Fruit fly (Drosophila melanogaster): ENCODE data around the gene Mdh1.

Gene Mdh1

DNA sequence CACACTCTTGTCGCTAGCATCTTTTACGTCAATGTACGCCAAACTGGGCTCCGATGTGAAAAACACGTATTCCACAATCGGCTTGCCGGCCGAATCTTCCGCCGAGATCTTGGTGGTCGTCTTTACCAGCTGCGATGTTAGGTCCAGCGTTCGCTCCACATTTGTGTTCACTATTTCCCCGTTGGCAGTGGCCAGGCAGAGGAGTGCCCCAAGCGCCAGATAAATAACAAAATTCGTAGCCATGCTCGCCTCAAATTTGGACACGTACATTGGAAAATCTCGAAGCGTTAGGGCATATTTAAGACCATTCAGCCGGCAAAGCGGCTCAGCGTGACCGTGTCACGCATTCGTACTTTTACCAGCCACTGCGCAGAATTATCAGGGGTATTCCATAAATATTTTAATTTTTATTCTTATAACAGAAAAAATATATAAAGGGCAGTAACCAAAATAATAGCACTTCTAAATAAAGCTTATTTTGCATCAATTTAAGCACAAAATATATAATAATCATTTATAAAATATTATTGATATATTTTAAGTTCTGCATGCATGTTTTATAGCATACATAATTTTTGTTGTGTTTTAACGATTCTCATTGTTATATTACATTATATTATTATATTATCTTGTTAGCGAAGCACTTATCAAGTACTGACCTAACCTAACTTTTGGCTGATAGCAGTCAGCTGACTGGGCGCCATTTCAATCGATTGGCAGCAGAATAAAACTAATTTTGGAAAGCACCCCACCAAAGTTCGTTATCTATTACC is 20.5 kb downstream of the Mdh1 start, which contains the start of the genes CG33303 and dpr19 (continued):
- no peak for TF ChIP-seq CG9139 (GFP tag; optimal IDR thresholded peaks at IDR 0.05)
- no peak for TF ChIP-seq ss (GFP tag; optimal IDR thresholded peaks at IDR 0.05)
- no peak; the same call in 2 of the 3 replicates for TF ChIP-seq CG6163 (GFP tag; IDR thresholded peaks at IDR 0.05)
- no peak for TF ChIP-seq CG8632 (GFP tag; optimal IDR thresholded peaks at IDR 0.05)
- no peak for TF ChIP-seq CG16779 (tag; optimal IDR thresholded peaks at IDR 0.05)
- TF ChIP-seq Lpt (GFP tag; optimal IDR thresholded peaks at IDR 0.05), result no peak
- TF ChIP-seq Eip93F (GFP tag; optimal IDR thresholded peaks at IDR 0.05), result no peak
- no peak for TF ChIP-seq lz (GFP tag; optimal IDR thresholded peaks at IDR 0.05)
- TF ChIP-seq CG11294 (GFP tag; IDR thresholded peaks at IDR 0.05), result no peak
- TF ChIP-seq CG3032 (tag; optimal IDR thresholded peaks at IDR 0.05), result peak; percentile 65
- TF ChIP-seq Eip75B (GFP tag; optimal IDR thresholded peaks at IDR 0.05), result no peak
- TF ChIP-seq fd59A (GFP tag; optimal IDR thresholded peaks at IDR 0.05), result no peak
- peak; percentile 46 for TF ChIP-seq CG10631 (GFP tag; optimal IDR thresholded peaks at IDR 0.05)
- no peak for TF ChIP-seq fkh (GFP tag; optimal IDR thresholded peaks at IDR 0.05)
- TF ChIP-seq net (GFP tag; optimal IDR thresholded peaks at IDR 0.05), result no peak
- no peak for TF ChIP-seq spab (GFP tag; optimal IDR thresholded peaks at IDR 0.05)
- no peak for TF ChIP-seq CG6276 (GFP tag; optimal IDR thresholded peaks at IDR 0.05)
- peak; percentile 43 for TF ChIP-seq CG6854 (GFP tag; optimal IDR thresholded peaks at IDR 0.05)
- TF ChIP-seq vri (GFP tag; optimal IDR thresholded peaks at IDR 0.05), result no peak
- peak; percentile 49 for TF ChIP-seq esn (GFP tag; optimal IDR thresholded peaks at IDR 0.05)
- peak; percentile 60 for TF ChIP-seq Ets96B (tag; optimal IDR thresholded peaks at IDR 0.05)
- peak; percentile 51 for TF ChIP-seq CG34406 (GFP tag; optimal IDR thresholded peaks at IDR 0.05)
- no peak for TF ChIP-seq CG3919 (GFP tag; optimal IDR thresholded peaks at IDR 0.05)
- TF ChIP-seq achi (GFP tag; optimal IDR thresholded peaks at IDR 0.05), result peak; percentile 8
- no peak for TF ChIP-seq dac (GFP tag; optimal IDR thresholded peaks at IDR 0.05)
- no peak for TF ChIP-seq OdsH (GFP tag; optimal IDR thresholded peaks at IDR 0.05)
- TF ChIP-seq CG6808 (GFP tag; optimal IDR thresholded peaks at IDR 0.05), result peak; percentile 24
- TF ChIP-seq Smox (GFP tag; optimal IDR thresholded peaks at IDR 0.05), result no peak
- TF ChIP-seq CG31627 (GFP tag; optimal IDR thresholded peaks at IDR 0.05), result no peak
- TF ChIP-seq dsx (GFP tag; optimal IDR thresholded peaks at IDR 0.05; ENCODE audit: poor library complexity, severe bottlenecking), result peak; percentile 36

DNA sequence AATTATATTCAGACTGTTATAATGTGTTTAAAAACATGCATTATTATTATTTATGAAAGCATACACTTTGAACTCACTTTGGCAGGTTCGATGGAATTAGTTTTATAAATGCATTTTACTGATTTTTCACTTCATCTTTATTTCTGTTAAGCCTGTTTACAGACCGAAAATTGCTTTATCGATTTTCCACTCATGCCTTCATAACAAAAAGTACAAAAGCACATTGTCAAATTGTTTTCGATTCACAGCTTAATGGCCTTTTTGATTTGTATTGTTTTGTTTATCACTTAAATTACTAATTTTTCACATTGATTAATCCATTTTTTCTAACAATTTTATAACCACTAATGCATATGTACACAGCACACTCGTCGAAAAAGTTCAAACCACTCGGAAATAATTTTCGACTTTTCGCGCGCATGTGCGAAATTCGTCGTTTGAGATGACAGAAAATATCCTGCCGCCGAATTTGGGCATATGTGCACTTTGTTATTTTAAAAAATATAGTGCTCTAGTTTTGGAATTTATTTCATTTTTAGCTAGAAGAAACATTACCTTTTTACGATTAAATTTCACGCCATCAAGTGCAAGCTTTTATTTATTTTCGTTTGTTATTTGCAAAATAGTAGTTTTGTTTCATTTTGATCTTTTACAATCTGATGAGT is 22.4 kb downstream of the Mdh1 start, which contains the start of gene rho-5:
Gene rho-5 (minus strand): TSS at position 296 of the 665 bp plus-strand sequence.
- no peak for TF ChIP-seq OdsH (GFP tag; optimal IDR thresholded peaks at IDR 0.05)
- TF ChIP-seq Hr4 (GFP tag; optimal IDR thresholded peaks at IDR 0.05), result peak; percentile 9
- TF ChIP-seq Lpt (GFP tag; optimal IDR thresholded peaks at IDR 0.05), result no peak
- TF ChIP-seq esn (GFP tag; optimal IDR thresholded peaks at IDR 0.05), result no peak

DNA sequence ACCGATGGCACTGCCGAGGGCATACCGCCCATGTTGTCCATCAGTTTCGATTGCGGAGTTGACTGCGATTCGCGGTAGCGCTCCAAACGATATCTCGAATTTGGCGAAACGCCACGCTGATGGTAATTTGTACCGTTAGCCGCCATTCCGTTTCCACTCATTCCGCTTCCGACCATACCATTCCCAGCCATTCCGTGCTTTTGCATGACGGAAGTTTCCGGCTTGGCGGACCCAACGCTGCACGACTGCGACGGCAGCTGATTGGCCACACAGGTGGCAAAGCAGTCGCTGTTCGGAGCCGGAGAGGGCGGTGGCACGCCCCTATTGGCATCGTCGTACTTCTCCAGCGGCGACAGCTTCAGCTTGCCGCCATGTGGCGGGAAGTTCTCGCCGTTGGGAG is 23.8 kb downstream of the Mdh1 start:
- TF ChIP-seq Eip78C (GFP tag) (peak; percentile 8), ss (GFP tag; optimal IDR thresholded peaks at IDR 0.05) (no peak)

DNA sequence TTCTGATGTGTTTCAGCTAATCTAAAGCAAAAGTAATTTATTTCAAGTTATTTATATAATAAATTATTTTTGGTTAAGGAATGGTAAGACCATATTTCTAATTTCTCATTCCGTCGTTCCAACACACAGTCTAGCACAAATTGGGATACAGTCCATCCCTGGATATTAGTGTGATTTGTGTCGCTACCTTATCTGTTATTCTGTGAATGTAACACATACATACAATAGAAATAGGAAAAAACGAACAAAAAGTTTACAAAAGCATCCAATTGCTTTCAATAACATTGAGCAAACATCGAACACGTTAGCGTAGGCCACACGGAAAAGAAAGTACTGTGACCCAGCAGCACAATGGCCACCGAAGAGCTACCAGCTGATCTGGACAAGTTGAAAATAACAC is 29.6 kb downstream of the Mdh1 start, which contains the start of gene CG5056:
Gene CG5056 (plus strand): TSS at position 168 of the 400 bp plus-strand sequence.
- no peak for TF ChIP-seq ss (GFP tag; optimal IDR thresholded peaks at IDR 0.05)
- peak; percentile 55 for TF ChIP-seq CG8119 (GFP tag; IDR thresholded peaks at IDR 0.05)
- no peak for TF ChIP-seq Sox15 (GFP tag; optimal IDR thresholded peaks at IDR 0.05)
- peak; percentile 6 for TF ChIP-seq Ets96B (tag; optimal IDR thresholded peaks at IDR 0.05)
- peak; percentile 63 for TF ChIP-seq Eip78C (GFP tag)
- peak; percentile 1 for TF ChIP-seq cyc (GFP tag; optimal IDR thresholded peaks at IDR 0.05)
- no peak for TF ChIP-seq Blimp-1 (GFP tag; optimal IDR thresholded peaks at IDR 0.05)
- peak; percentile 47 for TF ChIP-seq CG3032 (tag; optimal IDR thresholded peaks at IDR 0.05)
